Worm (Caenorhabditis elegans) whole organism, L2 larva: Measurements from ENCODE around the gene M106.2.

ENCODE experiments used
- ZK546.5 ChIP-seq: sonication (generic microtip); optimal IDR thresholded peaks from 2 replicates; lab custom pipeline; 2017; ENCODE audit warnings: missing biosample characterization, missing genetic modification characterization
- elt-1 ChIP-seq: fragments of 150-350 bp; optimal IDR thresholded peaks from 2 replicates; lab custom pipeline; 2014; ENCODE audit warnings: missing biosample characterization, missing genetic modification characterization
- elt-3 ChIP-seq: sonication (generic microtip); optimal IDR thresholded peaks from 2 replicates; lab custom pipeline; 2017; ENCODE audit warnings: missing biosample characterization, missing genetic modification characterization

DNA sequence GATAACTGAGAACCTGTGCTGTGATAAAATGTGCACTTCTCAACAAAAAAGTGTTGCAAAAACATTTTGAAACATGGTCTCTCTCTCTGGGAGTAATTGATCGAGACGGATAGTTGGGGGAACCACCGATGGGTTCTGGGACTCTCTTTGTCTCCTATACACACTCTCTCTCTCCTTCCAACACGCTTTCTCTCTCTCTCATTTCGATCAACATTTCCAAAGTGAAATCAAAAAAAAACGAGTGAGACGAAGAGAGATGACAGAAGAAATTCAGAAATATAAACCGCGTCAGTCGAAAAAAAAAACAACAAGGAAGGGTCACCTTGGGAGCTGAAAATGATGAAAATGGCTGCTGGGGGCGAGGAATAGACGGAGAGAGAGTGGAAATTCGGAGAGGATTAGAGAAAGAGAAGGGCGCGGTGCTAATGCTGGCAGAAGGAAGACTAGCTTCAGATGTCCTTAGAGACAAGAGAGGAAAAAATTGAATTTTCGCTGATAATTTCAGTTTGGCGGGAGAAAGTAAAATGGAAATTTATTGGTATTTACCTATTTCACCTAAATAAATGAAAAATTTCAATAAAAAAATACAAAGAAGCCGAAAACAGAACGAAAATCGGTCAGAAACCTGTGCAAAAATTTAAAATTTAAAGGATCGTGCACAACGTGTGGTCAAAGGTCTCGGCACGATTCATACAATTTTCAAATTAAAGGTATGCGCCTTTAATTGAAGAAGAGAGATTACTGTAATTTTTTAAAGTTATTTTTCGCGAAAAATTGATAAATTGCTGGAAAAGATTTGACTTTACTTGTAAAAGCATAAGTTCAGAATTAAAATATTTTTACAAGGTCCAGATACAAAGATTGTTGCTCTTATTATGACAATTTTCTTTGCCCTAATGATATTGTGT lies 13.2 kb upstream of the M106.2 start:
- no peak for TF ChIP-seq ZK546.5 (tag; lab: Kevin White, UChicago)
- TF ChIP-seq elt-3 (tag; lab: Kevin White, UChicago), result no peak
- no peak for TF ChIP-seq elt-1 (tag; lab: Kevin White, UChicago)
